Fruit fly (Drosophila melanogaster) whole organism, embryonic: Measurements from ENCODE around the gene CG34454.
A peak's percentile ranks its signal among the peaks of the same experiment; 100 is the strongest.

Experiments
- BEAF-32 ChIP-seq: fragments of 200-800 bp; sonication (Bioruptor generic); optimal IDR thresholded peaks from 3 replicates; lab custom pipeline; 2017; ENCODE audit warnings: missing biosample characterization, missing genetic modification characterization, mild to moderate bottlenecking, moderate library complexity, missing genetic modification reagents
- BtbVII ChIP-seq: fragments of 200-800 bp; sonication (Bioruptor generic); optimal IDR thresholded peaks from 3 replicates; lab custom pipeline; 2017; ENCODE audit warnings: missing biosample characterization, mild to moderate bottlenecking, missing genetic modification characterization
- CG10565 ChIP-seq: fragments of 200-800 bp; sonication (Bioruptor generic); optimal IDR thresholded peaks from 3 replicates; lab custom pipeline; 2016; ENCODE audit warnings: missing biosample characterization, mild to moderate bottlenecking, missing genetic modification characterization
- CG10654 ChIP-seq: fragments of 200-800 bp; sonication (Bioruptor generic); optimal IDR thresholded peaks from 2 replicates; lab custom pipeline; 2016; ENCODE audit warnings: missing biosample characterization, missing genetic modification characterization
- CG11695 ChIP-seq: fragments of 200-800 bp; sonication (Bioruptor generic); IDR thresholded peaks from 3 replicates; pipeline ENCODE4 v1.3.6; 2022; ENCODE audit warnings: missing biosample characterization, missing genetic modification characterization
- CG12659 ChIP-seq: fragments of 200-800 bp; sonication (Bioruptor generic); optimal IDR thresholded peaks from 3 replicates; lab custom pipeline; 2017; ENCODE audit warnings: mild to moderate bottlenecking, missing biosample characterization, missing genetic modification reagents, missing genetic modification characterization
- CG13894 ChIP-seq: fragments of 200-800 bp; sonication (Bioruptor generic); optimal IDR thresholded peaks from 3 replicates; lab custom pipeline; 2018; ENCODE audit warnings: missing biosample characterization, mild to moderate bottlenecking, missing genetic modification characterization, moderate library complexity
- CG14860 ChIP-seq: fragments of 200-800 bp; sonication (Bioruptor generic); IDR thresholded peaks from 3 replicates; pipeline ENCODE4 v1.3.6; 2022; ENCODE audit warnings: missing biosample characterization, missing genetic modification characterization; ENCODE audit not compliant: partially characterized antibody
- CG15269 ChIP-seq: fragments of 200-800 bp; sonication (Bioruptor generic); optimal IDR thresholded peaks from 2 replicates; lab custom pipeline; 2018; ENCODE audit warnings: missing biosample characterization, mild to moderate bottlenecking, missing genetic modification characterization, moderate library complexity
- CG17328 ChIP-seq: fragments of 200-800 bp; sonication (Bioruptor generic); IDR thresholded peaks from 2 replicates; pipeline ENCODE4 v1.3.6; 2022; ENCODE audit warnings: missing biosample characterization, missing genetic modification characterization
- CG17359 ChIP-seq: fragments of 200-800 bp; sonication (Bioruptor generic); optimal IDR thresholded peaks from 3 replicates; lab custom pipeline; 2018; ENCODE audit warnings: missing biosample characterization, mild to moderate bottlenecking, missing genetic modification characterization, moderate library complexity
- CG18476 ChIP-seq: fragments of 200-800 bp; sonication (Bioruptor generic); optimal IDR thresholded peaks from 2 replicates; lab custom pipeline; 2016; ENCODE audit warnings: missing biosample characterization, mild to moderate bottlenecking, missing genetic modification characterization
- CG2202 ChIP-seq: fragments of 200-800 bp; sonication (Bioruptor generic); optimal IDR thresholded peaks from 2 replicates; lab custom pipeline; 2018; ENCODE audit warnings: missing biosample characterization, mild to moderate bottlenecking, missing genetic modification characterization
- CG30020 ChIP-seq: fragments of 200-800 bp; optimal IDR thresholded peaks from 2 replicates; lab custom pipeline; 2019; ENCODE audit warnings: missing biosample characterization, mild to moderate bottlenecking, missing genetic modification characterization, moderate library complexity
- CG31441 ChIP-seq: fragments of 200-800 bp; sonication (Bioruptor generic); IDR thresholded peaks from 2 replicates; pipeline ENCODE4 v1.3.6; 2022; ENCODE audit warnings: missing biosample characterization, missing genetic modification characterization
- CG34422 ChIP-seq: fragments of 200-800 bp; sonication (Bioruptor generic); IDR thresholded peaks from 3 replicates; pipeline ENCODE4 v1.3.6; 2022; ENCODE audit warnings: missing biosample characterization, missing genetic modification characterization
- CG8388 ChIP-seq: fragments of 200-800 bp; sonication (Bioruptor generic); optimal IDR thresholded peaks from 2 replicates; lab custom pipeline; 2019; ENCODE audit warnings: missing biosample characterization, mild to moderate bottlenecking, missing genetic modification characterization, moderate library complexity
- CTCF ChIP-seq: fragments of 200-800 bp; sonication (Bioruptor generic); optimal IDR thresholded peaks from 2 replicates; lab custom pipeline; 2017; ENCODE audit warnings: missing biosample characterization, mild to moderate bottlenecking, missing genetic modification characterization, moderate library complexity
- CoRest ChIP-seq: fragments of 200-800 bp; sonication (Bioruptor generic); optimal IDR thresholded peaks from 3 replicates; lab custom pipeline; 2018; ENCODE audit warnings: missing biosample characterization, mild to moderate bottlenecking, missing genetic modification characterization, moderate library complexity
- Dbx ChIP-seq: fragments of 200-800 bp; sonication (Bioruptor generic); IDR thresholded peaks from 3 replicates; pipeline ENCODE4 v1.3.6; 2022; ENCODE audit warnings: missing biosample characterization, missing genetic modification characterization
- Dek ChIP-seq: fragments of 200-800 bp; sonication (Bioruptor generic); optimal IDR thresholded peaks from 3 replicates; lab custom pipeline; 2019; ENCODE audit warnings: missing biosample characterization, mild to moderate bottlenecking, missing genetic modification characterization, moderate library complexity
- Dip3 ChIP-seq: fragments of 200-800 bp; sonication (Bioruptor generic); optimal IDR thresholded peaks from 3 replicates; lab custom pipeline; 2016; ENCODE audit warnings: missing biosample characterization, missing genetic modification characterization
- Eip74EF ChIP-seq, 2 experiments: fragments of 200-800 bp in 1 of 2; fragments of >200 bp in 1 of 2; sonication (Bioruptor generic) in 1 of 2; optimal IDR thresholded peaks; 2 replicates each; lab custom pipeline; 2017 to 2019; ENCODE audit warnings: missing biosample characterization in 2 of 2, missing genetic modification characterization in 2 of 2, mild to moderate bottlenecking in 1 of 2, moderate library complexity in 1 of 2
- Elba2 ChIP-seq: fragments of 200-800 bp; sonication (Bioruptor generic); optimal IDR thresholded peaks from 3 replicates; lab custom pipeline; 2016; ENCODE audit warnings: missing biosample characterization, missing genetic modification characterization
- H15 ChIP-seq: fragments of 200-800 bp; sonication (Bioruptor generic); IDR thresholded peaks from 3 replicates; pipeline ENCODE4 v1.3.6; 2022; ENCODE audit warnings: missing biosample characterization, missing genetic modification characterization
- Hand ChIP-seq: fragments of 200-800 bp; sonication (Bioruptor generic); optimal IDR thresholded peaks from 2 replicates; lab custom pipeline; 2017; ENCODE audit warnings: mild to moderate bottlenecking, missing biosample characterization, missing genetic modification reagents, missing genetic modification characterization
- Med ChIP-seq: fragments of 200-800 bp; sonication (Bioruptor generic); peaks from one replicate; lab custom pipeline; 2016; ENCODE audit warnings: missing biosample characterization, missing genetic modification characterization, mild to moderate bottlenecking, inconsistent platforms, moderate library complexity
- NC2α ChIP-seq: fragments of 200-800 bp; sonication (Bioruptor generic); optimal IDR thresholded peaks from 2 replicates; lab custom pipeline; 2016; ENCODE audit warnings: missing biosample characterization, missing genetic modification characterization
- Poxn ChIP-seq: fragments of 200-800 bp; sonication (Bioruptor generic); IDR thresholded peaks from 2 replicates; pipeline ENCODE4 v1.3.6; 2022; ENCODE audit warnings: missing biosample characterization, missing genetic modification characterization
- Side ChIP-seq: fragments of 200-800 bp; sonication (Bioruptor generic); optimal IDR thresholded peaks from 2 replicates; lab custom pipeline; 2016; ENCODE audit warnings: missing biosample characterization, missing genetic modification characterization
- ato ChIP-seq: fragments of 200-800 bp; sonication (Bioruptor generic); IDR thresholded peaks from 2 replicates; pipeline ENCODE4 v1.3.6; 2022; ENCODE audit warnings: missing biosample characterization, missing genetic modification characterization; ENCODE audit not compliant: partially characterized antibody
- bab2 ChIP-seq: fragments of 200-800 bp; sonication (Bioruptor generic); optimal IDR thresholded peaks from 2 replicates; lab custom pipeline; 2016; ENCODE audit warnings: missing biosample characterization, missing genetic modification characterization
- cg ChIP-seq: fragments of 200-800 bp; sonication (Bioruptor generic); optimal IDR thresholded peaks from 3 replicates; lab custom pipeline; 2019; ENCODE audit warnings: missing biosample characterization, mild to moderate bottlenecking, missing genetic modification characterization, moderate library complexity
- chinmo ChIP-seq: fragments of 200-800 bp; sonication (Bioruptor generic); IDR thresholded peaks from 4 replicates; pipeline ENCODE4 v1.3.6; 2022; ENCODE audit warnings: missing biosample characterization, missing genetic modification characterization; ENCODE audit not compliant: partially characterized antibody
- gsb ChIP-seq: fragments of 200-800 bp; sonication (Bioruptor generic); IDR thresholded peaks from 2 replicates; pipeline ENCODE4 v1.3.6; 2022; ENCODE audit warnings: missing biosample characterization, missing genetic modification characterization
- h ChIP-seq: fragments of >200 bp; optimal IDR thresholded peaks from 2 replicates; lab custom pipeline; 2017
- her ChIP-seq: fragments of 200-800 bp; sonication (Bioruptor generic); optimal IDR thresholded peaks from 2 replicates; lab custom pipeline; 2016; ENCODE audit warnings: missing biosample characterization, missing genetic modification characterization
- insv ChIP-seq, 2 experiments: fragments of 200-800 bp; sonication (Bioruptor generic); optimal IDR thresholded peaks; 3 replicates each; lab custom pipeline; 2016 to 2018; ENCODE audit warnings: missing biosample characterization in 2 of 2, missing genetic modification characterization in 2 of 2
- jigr1 ChIP-seq: fragments of 200-800 bp; sonication (Bioruptor generic); IDR thresholded peaks from 3 replicates; pipeline ENCODE4 v1.3.6; 2022; ENCODE audit warnings: missing biosample characterization, missing genetic modification characterization
- maf-S ChIP-seq: fragments of 200-800 bp; sonication (Bioruptor generic); optimal IDR thresholded peaks from 2 replicates; lab custom pipeline; 2016; ENCODE audit warnings: missing biosample characterization, missing genetic modification characterization
- mld ChIP-seq: fragments of 200-800 bp; sonication (Bioruptor generic); IDR thresholded peaks from 3 replicates; pipeline ENCODE4 v1.3.6; 2022; ENCODE audit warnings: missing biosample characterization, missing genetic modification characterization; ENCODE audit not compliant: partially characterized antibody
- nmo ChIP-seq: fragments of 200-800 bp; sonication (Bioruptor generic); optimal IDR thresholded peaks from 2 replicates; lab custom pipeline; 2018; ENCODE audit warnings: missing biosample characterization, mild to moderate bottlenecking, missing genetic modification characterization, moderate library complexity
- org-1 ChIP-seq: fragments of 200-800 bp; sonication (Bioruptor generic); optimal IDR thresholded peaks from 2 replicates; lab custom pipeline; 2017; ENCODE audit warnings: missing biosample characterization, missing genetic modification characterization
- repo ChIP-seq: fragments of 200-800 bp; sonication (Bioruptor generic); optimal IDR thresholded peaks from 2 replicates; lab custom pipeline; 2016; ENCODE audit warnings: missing biosample characterization, missing genetic modification characterization
- sens-2 ChIP-seq: fragments of 200-800 bp; sonication (Bioruptor generic); IDR thresholded peaks from 2 replicates; pipeline ENCODE4 v1.3.6; 2022; ENCODE audit warnings: missing biosample characterization, missing genetic modification characterization
- seq ChIP-seq: fragments of 200-800 bp; sonication (Bioruptor generic); IDR thresholded peaks from 2 replicates; pipeline ENCODE4 v1.3.6; 2022; ENCODE audit warnings: missing biosample characterization, missing genetic modification characterization
- twi ChIP-seq: fragments of 200-800 bp; optimal IDR thresholded peaks from 2 replicates; lab custom pipeline; 2019; ENCODE audit warnings: missing biosample characterization, mild to moderate bottlenecking, missing genetic modification characterization, moderate library complexity
- unc-4 ChIP-seq: fragments of 200-800 bp; sonication (Bioruptor generic); IDR thresholded peaks from 2 replicates; pipeline ENCODE4 v1.3.6; 2022; ENCODE audit warnings: missing biosample characterization, missing genetic modification characterization; ENCODE audit not compliant: partially characterized antibody
- vnd ChIP-seq: fragments of 200-800 bp; sonication (Bioruptor generic); IDR thresholded peaks from 3 replicates; pipeline ENCODE4 v1.3.6; 2022; ENCODE audit warnings: missing biosample characterization, missing genetic modification characterization; ENCODE audit not compliant: partially characterized antibody
- z ChIP-seq: fragments of 200-800 bp; sonication (Bioruptor generic); IDR thresholded peaks from 3 replicates; pipeline ENCODE4 v1.3.6; 2022; ENCODE audit warnings: missing biosample characterization, missing genetic modification characterization

CG34454 gene

DNA sequence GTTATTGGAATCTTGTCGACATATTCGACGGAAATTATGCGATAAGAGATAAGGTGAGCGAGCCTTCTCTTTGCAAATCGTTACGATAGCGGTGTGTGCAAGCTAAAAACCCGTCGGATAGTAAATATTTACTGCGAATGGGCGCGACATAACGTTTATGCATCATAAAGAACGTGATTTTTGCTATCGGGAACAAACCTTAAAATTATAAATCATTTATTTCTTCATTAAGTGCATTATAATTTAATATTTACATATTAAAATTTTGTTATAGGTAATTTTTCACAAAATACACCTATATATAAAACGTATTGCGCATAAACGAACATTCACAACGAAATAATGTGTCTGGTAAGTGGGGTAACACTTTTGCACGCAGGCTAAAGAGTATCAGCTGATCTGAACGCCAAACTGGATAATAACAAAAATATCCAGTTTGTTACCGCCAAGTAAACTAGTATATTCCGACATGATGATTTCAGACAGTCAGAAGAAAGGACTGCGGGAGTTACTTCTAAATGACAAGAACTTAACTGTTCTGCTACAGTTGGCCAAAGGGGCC is 26.3 kb downstream of the CG34454 start, which contains the start of the genes Gk1 and CG13876 (continued):
- peak; percentile 91 for TF ChIP-seq CG2202 (tag; lab: Kevin White, UChicago)
- no peak; the same call in 1 of the 2 replicates for TF ChIP-seq CG31441
- TF ChIP-seq z, result 0 out of 3 replicates have a peak, but pooled peaks have one; percentile 36
- TF ChIP-seq BtbVII, result peak; percentile 97
- TF ChIP-seq CoRest (tag; lab: Kevin White, UChicago), result peak; percentile 97
- TF ChIP-seq mld (GFP tag; lab: Robert Waterston, UW), result no peak
- TF ChIP-seq CG12659 (GFP tag; lab: Kevin White, UChicago), result peak; percentile 98
- peak; percentile 42 for TF ChIP-seq bab2
- TF ChIP-seq nmo (GFP tag; lab: Kevin White, UChicago), result peak; percentile 97
- TF ChIP-seq cg (GFP tag; lab: Kevin White, UChicago), result no peak
- TF ChIP-seq insv (GFP tag; optimal IDR thresholded peaks at IDR 0.05; lab: Kevin White, UChicago), result peak in 1 of 2 experiments; percentile 78
- no peak for TF ChIP-seq vnd (GFP tag; lab: Robert Waterston, UW)
- TF ChIP-seq org-1 (GFP tag; lab: Kevin White, UChicago), result peak; percentile 86
- peak; percentile 97 for TF ChIP-seq CG11695 (GFP tag; lab: Robert Waterston, UW)
- peak; percentile 84 for TF ChIP-seq sens-2 (GFP tag; lab: Robert Waterston, UW)
- TF ChIP-seq Elba2 (GFP tag; lab: Kevin White, UChicago), result peak; percentile 58
- TF ChIP-seq repo, result no peak
- TF ChIP-seq twi, result peak; percentile 88
- TF ChIP-seq CG10565 (GFP tag; lab: Kevin White, UChicago), result peak; percentile 6
- TF ChIP-seq CG30020 (tag; lab: Kevin White, UChicago), result peak; percentile 85
- peak; percentile 96 for TF ChIP-seq Hand (GFP tag; lab: Kevin White, UChicago)
- peak; percentile 97 for TF ChIP-seq CG15269 (tag; lab: Kevin White, UChicago)
- peak; percentile 94 for TF ChIP-seq CG8388 (GFP tag; lab: Kevin White, UChicago)
- TF ChIP-seq Side (GFP tag; lab: Kevin White, UChicago), result peak; percentile 45
- TF ChIP-seq jigr1, result peak; percentile 64; the same call in 2 of the 3 replicates
- TF ChIP-seq CG14860 (GFP tag; lab: Robert Waterston, UW), result no peak
- peak; percentile 96 for TF ChIP-seq CG17328 (GFP tag; lab: Robert Waterston, UW)
- no peak for TF ChIP-seq chinmo
- TF ChIP-seq CG10654 (GFP tag; lab: Kevin White, UChicago), result peak; percentile 90
- peak; percentile 93 for TF ChIP-seq CG34422 (GFP tag; lab: Robert Waterston, UW)
- TF ChIP-seq gsb, result peak; percentile 84
- TF ChIP-seq Dip3 (GFP tag; lab: Kevin White, UChicago), result peak; percentile 45
- TF ChIP-seq seq (GFP tag; lab: Robert Waterston, UW), result peak; percentile 92
- TF ChIP-seq Eip74EF (GFP tag; optimal IDR thresholded peaks at IDR 0.05; lab: Kevin White, UChicago), result peak in 1 of 2 experiments; percentile 93
- peak; percentile 64; the same call in 1 of the 2 replicates for TF ChIP-seq Poxn (GFP tag; lab: Robert Waterston, UW)
- TF ChIP-seq ato, result no peak
- TF ChIP-seq CG17359 (tag; lab: Kevin White, UChicago), result peak; percentile 96
- TF ChIP-seq Dbx, result peak; percentile 96
- peak; percentile 37 for TF ChIP-seq BEAF-32 (GFP tag; lab: Kevin White, UChicago)
- peak; percentile 47 for TF ChIP-seq her (GFP tag; lab: Kevin White, UChicago)
- TF ChIP-seq CG18476 (GFP tag; lab: Kevin White, UChicago), result peak; percentile 81
- no peak for TF ChIP-seq h (lab: Kevin White, UChicago)
- peak; percentile 92 for TF ChIP-seq Med (GFP tag; lab: Kevin White, UChicago)
- TF ChIP-seq CTCF, result peak; percentile 25
- peak; percentile 87 for TF ChIP-seq H15 (GFP tag; lab: Robert Waterston, UW)
- TF ChIP-seq unc-4 (GFP tag; lab: Robert Waterston, UW), result no peak; the same call in 1 of the 2 replicates
- peak; percentile 97 for TF ChIP-seq Dek
- TF ChIP-seq maf-S (GFP tag; lab: Kevin White, UChicago), result peak; percentile 28
- TF ChIP-seq CG13894 (tag; lab: Kevin White, UChicago), result peak; percentile 98
- TF ChIP-seq NC2α (GFP tag; lab: Kevin White, UChicago), result no peak
